Worm (Caenorhabditis elegans): ENCODE results near the gene fbxa-85.
A peak's percentile ranks its signal among the peaks of the same experiment; 100 is the strongest.
"Not testable (repeated sequence)": the region's sequence is repeated elsewhere in the genome, so short reads cannot be mapped to it uniquely, and the experiment has no call there.

The fbxa-85 gene

DNA sequence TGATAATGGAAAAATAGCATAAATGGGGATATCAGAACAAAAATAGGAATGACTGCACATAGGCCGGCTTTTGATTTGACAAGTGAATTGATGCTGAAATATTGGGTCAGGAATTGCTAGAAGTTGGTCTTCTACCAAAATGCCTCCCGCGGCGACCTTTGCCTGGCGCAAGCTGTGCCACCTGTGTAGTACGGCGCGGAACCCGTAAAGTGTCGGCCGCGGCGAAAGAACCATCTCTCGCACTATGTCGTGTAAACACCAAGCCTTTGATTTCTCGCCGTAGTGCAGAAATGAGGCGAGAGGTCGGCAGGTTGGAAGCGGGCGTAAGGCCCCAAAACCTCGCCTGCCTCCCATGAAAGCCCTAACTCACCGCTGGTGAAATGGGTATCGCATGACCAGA, 2.4 kb downstream of the fbxa-85 start:
- TF ChIP-seq xbp-1 (tag; optimal IDR thresholded peaks at IDR 0.05) (no peak), snpc-4 (tag; optimal IDR thresholded peaks at IDR 0.05) (peak; percentile 24)

DNA sequence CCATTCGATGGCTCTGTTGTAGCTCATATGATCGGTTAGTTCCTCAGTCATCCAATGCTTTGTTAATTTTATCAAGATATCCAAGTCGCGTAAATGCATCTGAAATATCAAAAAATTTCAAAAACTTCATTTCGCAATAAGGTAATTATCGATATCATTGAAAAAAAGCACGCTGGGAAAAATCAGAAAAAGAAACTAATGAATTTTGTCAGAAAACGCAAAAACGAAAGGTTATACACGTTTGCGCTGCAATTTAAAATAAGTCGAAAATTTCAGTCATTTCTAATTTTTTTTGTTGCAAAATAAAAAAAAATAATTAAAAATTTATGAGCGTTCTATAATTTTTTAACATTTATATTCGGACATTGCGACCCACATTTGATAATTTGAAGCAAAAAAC, 5.9 kb downstream of the fbxa-85 start, which contains the start of gene K10G4.3:
TSS of gene K10G4.3 (minus strand) at position 101 of the 400 bp plus-strand sequence.
- not testable (repeated sequence) for TF ChIP-seq pax-3, egl-13, tbx-2 (tag; optimal IDR thresholded peaks at IDR 0.05)

DNA sequence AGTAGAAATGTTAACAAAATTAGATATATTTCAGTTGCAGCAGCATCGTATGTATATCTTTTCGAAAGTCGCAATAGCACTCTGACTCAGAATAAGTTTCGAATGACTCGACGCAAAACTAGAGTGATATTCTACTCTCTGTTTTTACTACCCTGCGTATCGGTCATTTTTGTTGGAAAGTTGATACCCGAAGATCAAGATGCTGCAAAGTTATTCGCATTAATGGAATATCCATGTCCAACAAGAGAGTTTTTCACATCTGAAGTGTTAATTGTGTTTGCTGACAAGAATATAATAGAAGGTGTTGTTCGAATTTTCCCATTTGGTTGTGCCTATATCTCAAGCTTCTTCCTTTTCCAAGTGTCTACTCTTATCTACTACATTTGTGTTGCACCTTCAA, 13.1 kb downstream of the fbxa-85 start:
- TF ChIP-seq ces-1 (GFP tag; optimal IDR thresholded peaks at IDR 0.05) = no peak

DNA sequence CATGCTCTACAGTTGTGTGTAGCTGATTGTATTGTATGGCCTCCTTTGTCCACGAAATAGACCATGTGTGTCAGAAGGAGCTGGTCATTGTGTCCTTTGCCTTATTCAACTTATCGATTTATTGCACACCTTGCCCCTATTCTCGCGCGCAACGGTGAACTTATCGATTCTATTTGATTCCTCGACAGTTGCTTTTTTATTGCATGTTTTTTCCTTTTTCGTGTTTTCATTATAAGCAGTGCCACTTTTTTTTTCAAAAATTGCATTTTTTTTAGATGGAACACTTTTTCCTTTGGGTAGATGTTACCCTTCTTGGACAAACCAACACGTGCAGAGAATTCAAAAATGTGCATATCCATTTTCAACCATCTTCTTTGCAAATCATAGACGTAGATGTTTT, 14.3 kb downstream of the fbxa-85 start, which contains the start of gene K10G4.10:
TSS of gene K10G4.10 (plus strand) at position 301 of the 400 bp plus-strand sequence.
- TF ChIP-seq sox-4 (tag; optimal IDR thresholded peaks at IDR 0.05) (no peak), lsy-2 (tag; optimal IDR thresholded peaks at IDR 0.05) (no peak), fkh-8 (tag; optimal IDR thresholded peaks at IDR 0.05) (no peak), elt-3 (tag; optimal IDR thresholded peaks at IDR 0.05) (no peak), isw-1 (GFP tag; IDR thresholded peaks at IDR 0.05) (no peak), efl-1 (optimal IDR thresholded peaks at IDR 0.05) (no peak), efl-1 (GFP tag; optimal IDR thresholded peaks at IDR 0.05 in 1 of 2) (no peak), C04F5.9 (tag; optimal IDR thresholded peaks at IDR 0.05) (no peak), mdl-1 (tag; optimal IDR thresholded peaks at IDR 0.05) (no peak), mab-9 (GFP tag; IDR thresholded peaks at IDR 0.05) (no peak), ceh-8 (GFP tag; optimal IDR thresholded peaks at IDR 0.05) (no peak), dsc-1 (tag; optimal IDR thresholded peaks at IDR 0.05) (no peak), nhr-71 (tag; optimal IDR thresholded peaks at IDR 0.05) (no peak), unc-98 (GFP tag; IDR thresholded peaks at IDR 0.05) (no peak), jun-1 (tag; optimal IDR thresholded peaks at IDR 0.05) (no peak), zip-4 (GFP tag; optimal IDR thresholded peaks at IDR 0.05) (no peak), mep-1 (tag; optimal IDR thresholded peaks at IDR 0.05) (no peak), tbx-2 (tag; optimal IDR thresholded peaks at IDR 0.05) (no peak), ceh-90 (tag; optimal IDR thresholded peaks at IDR 0.05) (no peak), aly-2 (tag; optimal IDR thresholded peaks at IDR 0.05) (no peak)

DNA sequence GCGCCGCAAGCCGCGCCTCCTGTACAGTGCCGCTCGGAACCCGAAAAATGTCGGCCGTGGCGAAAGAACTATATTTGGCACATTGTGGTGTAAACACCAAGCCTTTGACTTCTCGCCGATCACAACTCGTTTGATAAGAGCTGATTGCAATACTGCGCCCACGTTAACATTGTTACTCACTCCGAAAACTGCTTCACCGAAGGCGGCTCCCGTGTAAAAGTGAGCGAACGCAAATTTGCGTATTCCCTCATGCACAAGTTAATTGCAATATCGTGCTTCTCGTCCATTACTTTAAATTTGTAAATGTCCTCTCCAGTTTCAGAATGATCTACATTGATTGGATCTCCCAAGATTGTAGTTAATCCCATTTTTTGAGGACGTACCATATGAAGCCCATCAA, 25.2 kb downstream of the fbxa-85 start:
- no peak for TF ChIP-seq nhr-20 (tag; optimal IDR thresholded peaks at IDR 0.05)
- no peak for TF ChIP-seq ceh-88 (GFP tag; IDR thresholded peaks at IDR 0.05)
- no peak for TF ChIP-seq vab-15 (tag; optimal IDR thresholded peaks at IDR 0.05)
- TF ChIP-seq pqm-1 (tag; optimal IDR thresholded peaks at IDR 0.05) = no peak
- no peak for TF ChIP-seq nhr-11 (tag; optimal IDR thresholded peaks at IDR 0.05)
- no peak for TF ChIP-seq egl-13 (tag; optimal IDR thresholded peaks at IDR 0.05)
- TF ChIP-seq lsy-2 (tag; optimal IDR thresholded peaks at IDR 0.05) = no peak
- TF ChIP-seq ceh-82 (tag; optimal IDR thresholded peaks at IDR 0.05) = no peak
- no peak for TF ChIP-seq zip-4 (GFP tag; optimal IDR thresholded peaks at IDR 0.05)
- TF ChIP-seq unc-62 (GFP tag; optimal IDR thresholded peaks at IDR 0.05) = no peak
- TF ChIP-seq nhr-90 (tag; optimal IDR thresholded peaks at IDR 0.05; ENCODE audit: poor library complexity) = no peak
- no peak for TF ChIP-seq nhr-71 (tag; optimal IDR thresholded peaks at IDR 0.05)
- TF ChIP-seq rnt-1 (tag; optimal IDR thresholded peaks at IDR 0.05) = no peak
- TF ChIP-seq lin-15B (tag; optimal IDR thresholded peaks at IDR 0.05) = no peak
